Worm (Caenorhabditis elegans): ENCODE results near the gene R166.2.

The R166.2 gene

ce11 chrII:10537988-10538387 lies 517 bp upstream of the R166.2 start (continued):
- TF ChIP-seq snpc-1.3 (tag; optimal IDR thresholded peaks at IDR 0.05; ENCODE audit: insufficient read depth) (no peak), ceh-58 (GFP tag; IDR thresholded peaks at IDR 0.05) (no peak), madf-10 (tag; optimal IDR thresholded peaks at IDR 0.05) (no peak), atf-7 (tag; optimal IDR thresholded peaks at IDR 0.05) (no peak), zim-3 (tag; optimal IDR thresholded peaks at IDR 0.05) (no peak), gei-17 (GFP tag; optimal IDR thresholded peaks at IDR 0.05) (no peak), F49E8.2 (tag; optimal IDR thresholded peaks at IDR 0.05; ENCODE audit: insufficient read depth) (peak; percentile 39), mel-28 (tag; optimal IDR thresholded peaks at IDR 0.05; ENCODE audit: borderline replicate concordance) (no peak), ama-1 (optimal IDR thresholded peaks at IDR 0.05) (no peak), ama-1 (GFP tag; optimal IDR thresholded peaks at IDR 0.05) (no peak), ceh-79 (tag; optimal IDR thresholded peaks at IDR 0.05) (no peak), Y79H2A.3 (GFP tag; conservative IDR thresholded peaks at IDR 0.05) (0 out of 2 replicates have a peak, but pooled peaks have one; percentile 53), F37B4.10 (GFP tag; IDR thresholded peaks at IDR 0.05) (no peak), hrde-1 (tag; optimal IDR thresholded peaks at IDR 0.05; ENCODE audit: borderline replicate concordance) (no peak), ztf-26 (tag; optimal IDR thresholded peaks at IDR 0.05) (no peak), xnd-1 (tag; optimal IDR thresholded peaks at IDR 0.05) (no peak), Y53G8AR.9 (GFP tag; conservative IDR thresholded peaks at IDR 0.05) (no peak), ztf-22 (GFP tag; optimal IDR thresholded peaks at IDR 0.05) (no peak), nhr-90 (tag; optimal IDR thresholded peaks at IDR 0.05) (no peak), aptf-3 (GFP tag; IDR thresholded peaks at IDR 0.05) (no peak), lir-1 (GFP tag; conservative IDR thresholded peaks at IDR 0.05) (no peak), dpl-1 (GFP tag; optimal IDR thresholded peaks at IDR 0.05) (no peak), him-1 (tag; optimal IDR thresholded peaks at IDR 0.05) (no peak), ceh-91 (GFP tag; IDR thresholded peaks at IDR 0.05) (no peak), ceh-40 (GFP tag; IDR thresholded peaks at IDR 0.05) (no peak), lag-1 (GFP tag; IDR thresholded peaks at IDR 0.05) (no peak), chd-7 (tag; optimal IDR thresholded peaks at IDR 0.05) (no peak), Y95B8A.8 (GFP tag; IDR thresholded peaks at IDR 0.05) (no peak), dox-1 (GFP tag; IDR thresholded peaks at IDR 0.05) (no peak), B0261.1 (tag; optimal IDR thresholded peaks at IDR 0.05) (no peak), ztf-25 (GFP tag; IDR thresholded peaks at IDR 0.05) (no peak), let-526 (GFP tag; IDR thresholded peaks at IDR 0.05) (peak; percentile 70; the same call in 1 of the 2 replicates), ZK185.1 (tag; optimal IDR thresholded peaks at IDR 0.05; ENCODE audit: poor library complexity, severe bottlenecking) (peak; percentile 73), ztf-28 (GFP tag; IDR thresholded peaks at IDR 0.05) (0 out of 2 replicates have a peak, but pooled peaks have one; percentile 46), F10E7.11 (tag; optimal IDR thresholded peaks at IDR 0.05) (no peak), D2030.7 (GFP tag; IDR thresholded peaks at IDR 0.05) (peak; percentile 45), cebp-2 (GFP tag; IDR thresholded peaks at IDR 0.05) (no peak), nhr-120 (GFP tag; IDR thresholded peaks at IDR 0.05) (no peak), ceh-100 (GFP tag; IDR thresholded peaks at IDR 0.05) (no peak), T07F8.4 (tag; optimal IDR thresholded peaks at IDR 0.05) (no peak), ztf-18 (tag; optimal IDR thresholded peaks at IDR 0.05) (no peak), sptf-2 (GFP tag; optimal IDR thresholded peaks at IDR 0.05) (no peak), B0035.1 (tag; optimal IDR thresholded peaks at IDR 0.05) (no peak), egl-44 (GFP tag; IDR thresholded peaks at IDR 0.05) (no peak), nfyb-1 (GFP tag; IDR thresholded peaks at IDR 0.05) (no peak), bed-1 (GFP tag; IDR thresholded peaks at IDR 0.05) (no peak), snpc-4 (GFP tag; optimal IDR thresholded peaks at IDR 0.05) (no peak), snpc-4 (tag; optimal IDR thresholded peaks at IDR 0.05) (no peak), lin-54 (GFP tag; optimal IDR thresholded peaks at IDR 0.05) (peak; percentile 35)

All from whole organism, young adult.